Fruit fly (Drosophila melanogaster) whole organism, embryonic: ENCODE results near the gene CG3408.

Experiments used
- Adf1 ChIP-seq: fragments of 200-800 bp; sonication (Bioruptor generic); IDR thresholded peaks from 2 replicates; pipeline ENCODE4 v1.3.6; 2022; ENCODE audit warnings: missing biosample characterization, missing genetic modification characterization
- Awh ChIP-seq: fragments of 200-800 bp; sonication (Bioruptor generic); IDR thresholded peaks from 2 replicates; pipeline ENCODE4, ENCODE4 v1.3.6; 2022; ENCODE audit warnings: missing biosample characterization, missing genetic modification characterization
- Bdp1 ChIP-seq: fragments of 200-800 bp; sonication (Bioruptor generic); optimal IDR thresholded peaks from 3 replicates; lab custom pipeline; 2016; ENCODE audit warnings: missing biosample characterization, missing genetic modification characterization
- CG10147 ChIP-seq: fragments of 200-800 bp; sonication (Bioruptor generic); optimal IDR thresholded peaks from 2 replicates; lab custom pipeline; 2019; ENCODE audit warnings: missing biosample characterization, mild to moderate bottlenecking, missing genetic modification characterization, moderate library complexity
- CG1024 ChIP-seq: fragments of 200-800 bp; sonication (Bioruptor generic); IDR thresholded peaks from 2 replicates; pipeline ENCODE4 v1.3.6; 2022; ENCODE audit warnings: missing biosample characterization, missing genetic modification characterization
- CG10543 ChIP-seq: fragments of 200-800 bp; sonication (Bioruptor generic); optimal IDR thresholded peaks from 3 replicates; lab custom pipeline; 2017; ENCODE audit warnings: missing biosample characterization, mild to moderate bottlenecking, missing genetic modification characterization, moderate library complexity
- CG10654 ChIP-seq: fragments of 200-800 bp; sonication (Bioruptor generic); optimal IDR thresholded peaks from 2 replicates; lab custom pipeline; 2016; ENCODE audit warnings: missing biosample characterization, missing genetic modification characterization
- CG11093 ChIP-seq: fragments of 200-800 bp; sonication (Bioruptor generic); IDR thresholded peaks from 3 replicates; pipeline ENCODE4 v1.3.6; 2022; ENCODE audit warnings: missing biosample characterization, missing genetic modification characterization
- CG11504 ChIP-seq: fragments of 200-800 bp; sonication (Bioruptor generic); optimal IDR thresholded peaks from 3 replicates; lab custom pipeline; 2019; ENCODE audit warnings: missing biosample characterization, mild to moderate bottlenecking, missing genetic modification characterization, moderate library complexity
- CG1233 ChIP-seq: fragments of 200-800 bp; sonication (Bioruptor generic); optimal IDR thresholded peaks from 4 replicates; lab custom pipeline; 2018; ENCODE audit warnings: missing biosample characterization, mild to moderate bottlenecking, missing genetic modification characterization
- CG13775 ChIP-seq: fragments of 200-800 bp; sonication (Bioruptor generic); optimal IDR thresholded peaks from 3 replicates; lab custom pipeline; 2017; ENCODE audit warnings: missing biosample characterization, mild to moderate bottlenecking, missing genetic modification characterization
- CG14965 ChIP-seq: fragments of 200-800 bp; sonication (Bioruptor generic); optimal IDR thresholded peaks from 2 replicates; lab custom pipeline; 2016; ENCODE audit warnings: missing biosample characterization, missing genetic modification characterization, borderline replicate concordance
- CG15601 ChIP-seq: fragments of 200-800 bp; sonication (Bioruptor generic); optimal IDR thresholded peaks from 3 replicates; lab custom pipeline; 2019; ENCODE audit warnings: missing biosample characterization, mild to moderate bottlenecking, missing genetic modification characterization, moderate library complexity
- CG2199 ChIP-seq: fragments of 200-800 bp; sonication (Bioruptor generic); IDR thresholded peaks from 3 replicates; pipeline ENCODE4 v1.3.6; 2022; ENCODE audit warnings: missing biosample characterization, missing genetic modification characterization
- CG30403 ChIP-seq: fragments of 200-800 bp; sonication (Bioruptor generic); optimal IDR thresholded peaks from 3 replicates; lab custom pipeline; 2016; ENCODE audit warnings: missing biosample characterization, missing genetic modification characterization
- CG31365 ChIP-seq: fragments of 200-800 bp; sonication (Bioruptor generic); optimal IDR thresholded peaks from 2 replicates; lab custom pipeline; 2018; ENCODE audit warnings: missing biosample characterization, mild to moderate bottlenecking, missing genetic modification characterization
- CG33557 ChIP-seq: fragments of 200-800 bp; sonication (Bioruptor generic); optimal IDR thresholded peaks from 2 replicates; lab custom pipeline; 2019; ENCODE audit warnings: missing biosample characterization, mild to moderate bottlenecking, missing genetic modification characterization, moderate library complexity
- CG4328 ChIP-seq: fragments of 200-800 bp; sonication (Bioruptor generic); optimal IDR thresholded peaks from 3 replicates; lab custom pipeline; 2017; ENCODE audit warnings: missing biosample characterization, missing genetic modification reagents, missing genetic modification characterization
- CG4854 ChIP-seq: fragments of 200-800 bp; sonication (Bioruptor generic); optimal IDR thresholded peaks from 2 replicates; lab custom pipeline; 2016; ENCODE audit warnings: missing biosample characterization, missing genetic modification characterization, inconsistent platforms
- CG5180 ChIP-seq: fragments of 200-800 bp; sonication (Bioruptor generic); optimal IDR thresholded peaks from 3 replicates; lab custom pipeline; 2017; ENCODE audit warnings: missing biosample characterization, missing genetic modification characterization, mild to moderate bottlenecking, moderate library complexity, missing genetic modification reagents
- CG6689 ChIP-seq: fragments of 200-800 bp; sonication (Bioruptor generic); IDR thresholded peaks from 2 replicates; pipeline ENCODE4 v1.3.6; 2022; ENCODE audit warnings: missing biosample characterization, missing genetic modification characterization
- CG7556 ChIP-seq: fragments of 200-800 bp; sonication (Bioruptor generic); optimal IDR thresholded peaks from 2 replicates; lab custom pipeline; 2017; ENCODE audit warnings: missing biosample characterization, mild to moderate bottlenecking, missing genetic modification characterization
- CG8281 ChIP-seq: fragments of 200-800 bp; sonication (Bioruptor generic); optimal IDR thresholded peaks from 2 replicates; lab custom pipeline; 2018; ENCODE audit warnings: missing biosample characterization, mild to moderate bottlenecking, missing genetic modification characterization, moderate library complexity
- CG9797 ChIP-seq: fragments of 200-800 bp; sonication (Bioruptor generic); optimal IDR thresholded peaks from 3 replicates; lab custom pipeline; 2018; ENCODE audit warnings: missing biosample characterization, mild to moderate bottlenecking, missing genetic modification characterization
- CrebB ChIP-seq: fragments of 200-800 bp; sonication (Bioruptor generic); optimal IDR thresholded peaks from 3 replicates; lab custom pipeline; 2018; ENCODE audit warnings: missing biosample characterization, mild to moderate bottlenecking, missing genetic modification characterization
- Eip74EF ChIP-seq, 2 experiments: fragments of 200-800 bp in 1 of 2; fragments of >200 bp in 1 of 2; sonication (Bioruptor generic) in 1 of 2; optimal IDR thresholded peaks; 2 replicates each; lab custom pipeline; 2017 to 2019; ENCODE audit warnings: missing biosample characterization in 2 of 2, missing genetic modification characterization in 2 of 2, mild to moderate bottlenecking in 1 of 2, moderate library complexity in 1 of 2
- Hr78 ChIP-seq, 2 experiments: fragments of 200-800 bp in 1 of 2; fragments of >200 bp in 1 of 2; sonication (Bioruptor generic) in 1 of 2; optimal IDR thresholded peaks; 2 replicates each; lab custom pipeline; 2017 to 2019; ENCODE audit warnings: missing biosample characterization in 2 of 2, missing genetic modification characterization in 2 of 2, mild to moderate bottlenecking in 1 of 2, moderate library complexity in 1 of 2
- Xrp1 ChIP-seq: fragments of 200-800 bp; sonication (Bioruptor generic); IDR thresholded peaks from 2 replicates; pipeline ENCODE4 v1.3.6; 2022; ENCODE audit warnings: missing biosample characterization, missing genetic modification characterization
- ase ChIP-seq: fragments of 200-800 bp; sonication (Bioruptor generic); IDR thresholded peaks from 3 replicates; pipeline ENCODE4 v1.3.6; 2022; ENCODE audit warnings: missing biosample characterization, missing genetic modification characterization
- bcd ChIP-seq: fragments of 200-800 bp; sonication (Bioruptor generic); optimal IDR thresholded peaks from 2 replicates; lab custom pipeline; 2017; ENCODE audit warnings: missing biosample characterization, mild to moderate bottlenecking, missing genetic modification characterization
- bowl ChIP-seq: fragments of 200-800 bp; sonication (Bioruptor generic); IDR thresholded peaks from 2 replicates; pipeline ENCODE4 v1.3.6; 2022; ENCODE audit warnings: missing biosample characterization, missing genetic modification characterization
- btn ChIP-seq: fragments of 200-800 bp; sonication (Bioruptor generic); optimal IDR thresholded peaks from 2 replicates; lab custom pipeline; 2016; ENCODE audit warnings: missing biosample characterization, missing genetic modification characterization
- cas ChIP-seq: fragments of 200-800 bp; sonication (Bioruptor generic); IDR thresholded peaks from 2 replicates; pipeline ENCODE4 v1.3.6; 2022; ENCODE audit warnings: missing biosample characterization, missing genetic modification characterization
- chinmo ChIP-seq: fragments of 200-800 bp; sonication (Bioruptor generic); IDR thresholded peaks from 4 replicates; pipeline ENCODE4 v1.3.6; 2022; ENCODE audit warnings: missing biosample characterization, missing genetic modification characterization; ENCODE audit not compliant: partially characterized antibody
- dmrt99B ChIP-seq: fragments of 200-800 bp; sonication (Bioruptor generic); optimal IDR thresholded peaks from 2 replicates; lab custom pipeline; 2018; ENCODE audit warnings: missing biosample characterization, mild to moderate bottlenecking, missing genetic modification characterization, moderate library complexity
- fu2 ChIP-seq: fragments of 200-800 bp; sonication (Bioruptor generic); optimal IDR thresholded peaks from 2 replicates; lab custom pipeline; 2016; ENCODE audit warnings: missing biosample characterization, missing genetic modification characterization
- gro ChIP-seq: fragments of 200-800 bp; sonication (Bioruptor generic); optimal IDR thresholded peaks from 2 replicates; lab custom pipeline; 2016; ENCODE audit warnings: missing biosample characterization, missing genetic modification characterization
- gsb-n ChIP-seq: fragments of 200-800 bp; sonication (Bioruptor generic); optimal IDR thresholded peaks from 3 replicates; lab custom pipeline; 2018; ENCODE audit warnings: missing biosample characterization, mild to moderate bottlenecking, missing genetic modification characterization
- gt ChIP-seq: fragments of 200-800 bp; sonication (Bioruptor generic); IDR thresholded peaks from 2 replicates; pipeline ENCODE4 v1.3.6; 2022; ENCODE audit warnings: missing biosample characterization, missing genetic modification characterization
- hb ChIP-seq: fragments of 200-800 bp; sonication (Bioruptor generic); IDR thresholded peaks from 3 replicates; pipeline ENCODE4 v1.3.6; 2022; ENCODE audit warnings: missing biosample characterization, missing genetic modification characterization; ENCODE audit not compliant: partially characterized antibody
- jumu ChIP-seq: fragments of 200-800 bp; sonication (Bioruptor generic); optimal IDR thresholded peaks from 3 replicates; lab custom pipeline; 2016; ENCODE audit warnings: missing biosample characterization, missing genetic modification characterization
- lab ChIP-seq: fragments of 200-800 bp; sonication (Bioruptor generic); optimal IDR thresholded peaks from 3 replicates; lab custom pipeline; 2017; ENCODE audit warnings: missing biosample characterization, missing genetic modification characterization, mild to moderate bottlenecking, moderate library complexity, missing genetic modification reagents
- lilli ChIP-seq: fragments of 200-800 bp; sonication (Bioruptor generic); optimal IDR thresholded peaks from 3 replicates; lab custom pipeline; 2016; ENCODE audit warnings: missing biosample characterization, missing genetic modification characterization
- nerfin-1 ChIP-seq: fragments of 200-800 bp; sonication (Bioruptor generic); optimal IDR thresholded peaks from 3 replicates; lab custom pipeline; 2019; ENCODE audit warnings: missing biosample characterization, mild to moderate bottlenecking, missing genetic modification characterization, moderate library complexity
- nom ChIP-seq: fragments of 200-800 bp; sonication (Bioruptor generic); optimal IDR thresholded peaks from 2 replicates; lab custom pipeline; 2017; ENCODE audit warnings: missing biosample characterization, missing genetic modification characterization, mild to moderate bottlenecking, moderate library complexity, missing genetic modification reagents
- row ChIP-seq: fragments of 200-800 bp; sonication (Bioruptor generic); IDR thresholded peaks from 3 replicates; pipeline ENCODE4 v1.3.6; 2022; ENCODE audit warnings: missing biosample characterization, missing genetic modification characterization
- sens-2 ChIP-seq: fragments of 200-800 bp; sonication (Bioruptor generic); IDR thresholded peaks from 2 replicates; pipeline ENCODE4 v1.3.6; 2022; ENCODE audit warnings: missing biosample characterization, missing genetic modification characterization
- sim ChIP-seq: fragments of 200-800 bp; sonication (Bioruptor generic); IDR thresholded peaks from 2 replicates; pipeline ENCODE4 v1.3.6; 2022; ENCODE audit warnings: missing biosample characterization, missing genetic modification characterization
- so ChIP-seq: fragments of 200-800 bp; sonication (Bioruptor generic); IDR thresholded peaks from 3 replicates; pipeline ENCODE4 v1.3.6; 2022; ENCODE audit warnings: missing biosample characterization, missing genetic modification characterization
- tgo ChIP-seq: fragments of 200-800 bp; sonication (Bioruptor generic); IDR thresholded peaks from 3 replicates; pipeline ENCODE4 v1.3.6; 2022; ENCODE audit warnings: missing biosample characterization, missing genetic modification characterization
- z ChIP-seq: fragments of 200-800 bp; sonication (Bioruptor generic); IDR thresholded peaks from 3 replicates; pipeline ENCODE4 v1.3.6; 2022; ENCODE audit warnings: missing biosample characterization, missing genetic modification characterization

The CG3408 gene

dm6 chr3L:9466595-9466994, 42.8 kb downstream of the CG3408 start (continued):
- TF ChIP-seq bcd (GFP tag; lab: Kevin White, UChicago) (peak; percentile 3), gro (GFP tag; lab: Kevin White, UChicago) (no peak), CG5180 (peak; percentile 12), row (peak; percentile 51; the same call in 2 of the 3 replicates), Adf1 (no peak), jumu (GFP tag; lab: Kevin White, UChicago) (no peak), CG10654 (GFP tag; lab: Kevin White, UChicago) (no peak), lab (GFP tag; lab: Kevin White, UChicago) (peak; percentile 52), dmrt99B (peak; percentile 60), chinmo (GFP tag; lab: Robert Waterston, UW) (no peak), Xrp1 (GFP tag; lab: Robert Waterston, UW) (no peak), Eip74EF (GFP tag; optimal IDR thresholded peaks at IDR 0.05; lab: Kevin White, UChicago) (peak in 1 of 2 experiments; percentile 14), z (GFP tag; lab: Robert Waterston, UW) (no peak), CG11504 (peak; percentile 69), CG10147 (GFP tag; lab: Kevin White, UChicago) (peak; percentile 34), bowl (GFP tag; lab: Robert Waterston, UW) (no peak), CG10543 (GFP tag; lab: Kevin White, UChicago) (peak; percentile 40), CG9797 (GFP tag; lab: Kevin White, UChicago) (no peak), nom (no peak), Hr78 (GFP tag; optimal IDR thresholded peaks at IDR 0.05; lab: Kevin White, UChicago) (no peak), CG31365 (tag; lab: Kevin White, UChicago) (no peak), CG30403 (peak; percentile 45), CG13775 (GFP tag; lab: Kevin White, UChicago) (peak; percentile 15), CG7556 (GFP tag; lab: Kevin White, UChicago) (peak; percentile 74), CrebB (tag; lab: Kevin White, UChicago) (no peak), CG8281 (tag; lab: Kevin White, UChicago) (no peak), so (GFP tag; lab: Robert Waterston, UW) (no peak), CG33557 (GFP tag; lab: Kevin White, UChicago) (no peak), tgo (GFP tag; lab: Robert Waterston, UW) (no peak), CG4854 (GFP tag; lab: Kevin White, UChicago) (no peak), lilli (GFP tag; lab: Kevin White, UChicago) (peak; percentile 29), Awh (GFP tag; lab: Robert Waterston, UW) (no peak), CG1233 (GFP tag; lab: Kevin White, UChicago) (peak; percentile 31), btn (GFP tag; lab: Kevin White, UChicago) (no peak), sens-2 (GFP tag; lab: Robert Waterston, UW) (no peak), hb (GFP tag; lab: Robert Waterston, UW) (no peak), CG4328 (GFP tag; lab: Kevin White, UChicago) (no peak), ase (GFP tag; lab: Robert Waterston, UW) (no peak), fu2 (GFP tag; lab: Kevin White, UChicago) (no peak), CG2199 (GFP tag; lab: Robert Waterston, UW) (no peak), CG15601 (tag; lab: Kevin White, UChicago) (peak; percentile 10), cas (GFP tag; lab: Robert Waterston, UW) (no peak), gt (GFP tag; lab: Robert Waterston, UW) (no peak), gsb-n (tag; lab: Kevin White, UChicago) (no peak), nerfin-1 (tag; lab: Kevin White, UChicago) (peak; percentile 34), CG1024 (GFP tag; lab: Robert Waterston, UW) (no peak), CG6689 (GFP tag; lab: Robert Waterston, UW) (peak; percentile 28; the same call in 1 of the 2 replicates), CG11093 (GFP tag; lab: Robert Waterston, UW) (no peak), sim (GFP tag; lab: Robert Waterston, UW) (no peak), Bdp1 (GFP tag; lab: Kevin White, UChicago) (no peak), CG14965 (GFP tag; lab: Kevin White, UChicago) (no peak)
